Fruit fly (Drosophila melanogaster) Kc167 (cell line): ENCODE measurements around the gene bai.

Experiments used
- Myc ChIP-seq: fragments of >200 bp; optimal IDR thresholded peaks from 2 replicates; lab custom pipeline; 2017; ENCODE audit warnings: missing external identifiers
- Sin3A ChIP-seq: fragments of >200 bp; optimal IDR thresholded peaks from 2 replicates; lab custom pipeline; 2018; ENCODE audit warnings: missing external identifiers
- h ChIP-seq: fragments of >200 bp; optimal IDR thresholded peaks from 3 replicates; lab custom pipeline; 2018; ENCODE audit warnings: missing external identifiers
- insv ChIP-seq: fragments of >200 bp; optimal IDR thresholded peaks from 3 replicates; lab custom pipeline; 2018; ENCODE audit warnings: missing external identifiers
- psq ChIP-seq: fragments of >200 bp; optimal IDR thresholded peaks from 2 replicates; lab custom pipeline; 2017; ENCODE audit warnings: missing external identifiers
- ttk ChIP-seq: sonication (Bioruptor generic); optimal IDR thresholded peaks from 2 replicates; lab custom pipeline; 2017; ENCODE audit warnings: missing external identifiers

Gene bai

DNA sequence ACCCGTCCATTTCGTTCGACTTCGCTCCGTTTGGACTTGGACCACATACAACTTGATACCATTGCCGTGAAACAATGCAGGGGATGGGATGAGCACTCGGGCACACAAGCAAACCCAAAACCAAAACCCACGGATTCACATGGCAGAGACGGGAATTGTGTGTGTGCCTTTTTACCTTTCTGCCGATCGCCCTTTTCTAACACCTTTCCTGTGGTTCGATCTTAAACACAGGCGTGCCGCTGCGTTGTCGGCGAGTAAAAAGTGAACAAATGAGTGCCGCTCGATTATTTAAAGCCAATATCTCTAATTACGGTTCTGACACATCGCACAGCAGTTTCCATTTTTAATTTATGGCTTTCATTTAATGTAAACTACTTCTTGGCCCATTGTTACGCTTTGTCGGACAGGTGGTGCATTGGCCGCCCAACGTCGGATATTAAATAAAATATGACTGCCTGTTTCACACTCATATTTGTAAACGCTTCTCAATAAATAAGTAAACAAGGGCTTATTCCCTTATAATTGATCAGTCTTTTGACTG is 38.2 kb downstream of the bai start:
- no peak for TF ChIP-seq insv (lab: Kevin White, UChicago)

DNA sequence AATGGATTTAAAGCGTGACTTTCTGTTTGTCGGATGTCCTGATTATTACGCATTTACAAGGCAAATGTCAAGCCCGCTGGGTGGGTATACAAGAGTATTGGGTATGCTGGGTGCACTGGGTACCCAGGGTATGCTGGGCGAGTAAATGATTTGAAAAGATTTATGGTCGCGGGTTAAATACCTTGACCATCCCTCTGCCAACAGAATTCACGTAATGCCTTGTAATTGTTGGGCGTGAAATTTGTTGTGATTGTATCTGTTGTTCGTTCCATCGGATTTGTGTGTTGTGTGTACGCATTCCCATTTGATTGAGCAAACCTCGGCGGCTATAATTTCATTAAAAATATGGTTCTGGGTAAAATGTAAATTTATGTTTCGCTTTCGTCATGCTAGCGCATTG is 39.5 kb downstream of the bai start:
- TF ChIP-seq psq (lab: Kevin White, UChicago): no peak
- no peak for TF ChIP-seq insv (lab: Kevin White, UChicago)
- no peak for TF ChIP-seq Myc (lab: Kevin White, UChicago)
- no peak for TF ChIP-seq h (lab: Kevin White, UChicago)
- no peak for TF ChIP-seq ttk
- TF ChIP-seq Sin3A (lab: Kevin White, UChicago): no peak

DNA sequence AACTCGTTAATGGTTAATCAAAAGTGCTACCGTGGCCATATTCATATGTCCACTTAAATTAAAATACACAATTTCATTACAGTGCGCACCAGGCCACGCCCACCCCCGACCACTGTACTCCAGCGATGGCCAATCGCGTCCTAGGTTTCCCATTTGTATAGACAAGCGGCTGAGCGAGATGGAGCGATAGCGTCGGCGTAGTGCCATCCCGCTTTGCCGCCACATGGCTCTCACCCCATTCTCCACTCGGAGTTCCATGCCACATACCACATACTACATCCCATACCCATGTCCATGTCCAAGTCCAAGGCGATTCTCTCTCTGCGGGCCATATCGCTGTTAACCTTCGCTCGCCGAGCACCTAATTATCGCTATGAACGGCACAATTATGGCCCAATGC is 41.3 kb downstream of the bai start:
- no peak for TF ChIP-seq Myc (lab: Kevin White, UChicago)
- TF ChIP-seq h (lab: Kevin White, UChicago): no peak
- no peak for TF ChIP-seq ttk
- TF ChIP-seq psq (lab: Kevin White, UChicago): no peak
- no peak for TF ChIP-seq Sin3A (lab: Kevin White, UChicago)
- TF ChIP-seq insv (lab: Kevin White, UChicago): no peak

DNA sequence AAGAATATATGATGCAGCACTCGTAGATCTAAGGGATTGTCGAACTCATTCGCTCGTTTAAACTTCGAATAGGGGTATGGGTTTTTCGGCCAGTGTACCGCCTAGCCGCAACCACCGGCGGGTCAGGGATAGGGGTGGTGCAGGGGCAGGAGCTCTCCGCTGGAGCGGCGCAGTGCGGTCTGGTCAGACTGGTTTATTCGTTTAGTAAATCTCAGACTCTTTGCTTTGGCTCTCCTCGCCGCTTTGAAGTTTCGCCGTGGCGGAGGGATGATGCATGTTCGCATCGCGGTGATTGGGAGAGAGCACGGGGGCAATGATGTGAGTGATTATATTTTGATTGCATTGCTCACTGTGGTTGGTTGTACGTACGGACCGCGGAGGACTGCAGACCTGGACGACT is 43.2 kb downstream of the bai start, which contains the start of gene fd96Ca:
Gene fd96Ca (plus strand): TSS at position 337 of the 400 bp plus-strand sequence.
- TF ChIP-seq ttk: no peak
